Fruit fly (Drosophila melanogaster) Kc167 (cell line): ENCODE measurements around the gene Adk2.

Experiments used
- Myc ChIP-seq: fragments of >200 bp; optimal IDR thresholded peaks from 2 replicates; lab custom pipeline; 2017; ENCODE audit warnings: missing external identifiers
- Sin3A ChIP-seq: fragments of >200 bp; optimal IDR thresholded peaks from 2 replicates; lab custom pipeline; 2018; ENCODE audit warnings: missing external identifiers
- h ChIP-seq: fragments of >200 bp; optimal IDR thresholded peaks from 3 replicates; lab custom pipeline; 2018; ENCODE audit warnings: missing external identifiers
- insv ChIP-seq: fragments of >200 bp; optimal IDR thresholded peaks from 3 replicates; lab custom pipeline; 2018; ENCODE audit warnings: missing external identifiers
- psq ChIP-seq: fragments of >200 bp; optimal IDR thresholded peaks from 2 replicates; lab custom pipeline; 2017; ENCODE audit warnings: missing external identifiers
- ttk ChIP-seq: sonication (Bioruptor generic); optimal IDR thresholded peaks from 2 replicates; lab custom pipeline; 2017; ENCODE audit warnings: missing external identifiers

Adk2 gene

dm6 chr3L:13026872-13027271 lies 4.4 kb upstream of the Adk2 start:
- no peak for TF ChIP-seq h
- TF ChIP-seq ttk (lab: Kevin White, UChicago): no peak
- TF ChIP-seq Myc (lab: Kevin White, UChicago): no peak
- TF ChIP-seq psq (lab: Kevin White, UChicago): no peak
- TF ChIP-seq insv (lab: Kevin White, UChicago): no peak

dm6 chr3L:13026337-13026736 lies 3.8 kb upstream of the Adk2 start, which contains the start of gene Zmynd10:
TSS of gene Zmynd10 (minus strand) at chr3L:13026437.
- TF ChIP-seq psq (lab: Kevin White, UChicago): no peak
- TF ChIP-seq insv (lab: Kevin White, UChicago): no peak
- TF ChIP-seq Myc (lab: Kevin White, UChicago): no peak
- TF ChIP-seq Sin3A (lab: Kevin White, UChicago): no peak
- TF ChIP-seq ttk (lab: Kevin White, UChicago): no peak

dm6 chr3L:13022854-13023560 lies 519 bp upstream of the Adk2 start, which contains the start of gene RpS12:
TSS of gene RpS12 (plus strand) at chr3L:13023352.
- no peak for TF ChIP-seq insv (lab: Kevin White, UChicago)
- TF ChIP-seq ttk (lab: Kevin White, UChicago): no peak
- no peak for TF ChIP-seq Sin3A (lab: Kevin White, UChicago)
- TF ChIP-seq Myc (lab: Kevin White, UChicago): no peak
- TF ChIP-seq h: no peak
- TF ChIP-seq psq (lab: Kevin White, UChicago): no peak

- TF ChIP-seq Sin3A (lab: Kevin White, UChicago): no peak
- TF ChIP-seq insv (lab: Kevin White, UChicago): no peak
- TF ChIP-seq ttk (lab: Kevin White, UChicago): no peak
- TF ChIP-seq Myc (lab: Kevin White, UChicago): no peak
- no peak for TF ChIP-seq h
- no peak for TF ChIP-seq psq (lab: Kevin White, UChicago)
Measured at dm6 chr3L:13021727-13022126, 761 bp downstream of the Adk2 start.

- TF ChIP-seq ttk (lab: Kevin White, UChicago) (no peak), Myc (lab: Kevin White, UChicago) (no peak), Sin3A (lab: Kevin White, UChicago) (no peak), insv (lab: Kevin White, UChicago) (no peak), psq (lab: Kevin White, UChicago) (no peak), h (no peak)
Measured at dm6 chr3L:13019249-13019956, 3.1 kb downstream of the Adk2 start.

dm6 chr3L:13017803-13018324 lies 4.6 kb downstream of the Adk2 start, which contains the start of the genes mRpL20 and Icmt:
TSS of gene mRpL20 (minus strand) at chr3L:13017867.
TSS of gene Icmt (plus strand) at chr3L:13018266.
- TF ChIP-seq h (no peak), insv (lab: Kevin White, UChicago) (no peak), Sin3A (lab: Kevin White, UChicago) (no peak), ttk (lab: Kevin White, UChicago) (no peak), Myc (lab: Kevin White, UChicago) (no peak), psq (lab: Kevin White, UChicago) (no peak)

- TF ChIP-seq Sin3A (lab: Kevin White, UChicago) (no peak), Myc (lab: Kevin White, UChicago) (no peak), ttk (lab: Kevin White, UChicago) (no peak)
Measured at dm6 chr3L:13015823-13016465, 6.5 kb downstream of the Adk2 start, which contains the start of gene CG11267. TSS of gene CG11267 (plus strand) at chr3L:13016050.

- no peak for TF ChIP-seq psq (lab: Kevin White, UChicago)
- no peak for TF ChIP-seq insv (lab: Kevin White, UChicago)
- no peak for TF ChIP-seq Sin3A (lab: Kevin White, UChicago)
- no peak for TF ChIP-seq ttk (lab: Kevin White, UChicago)
- TF ChIP-seq Myc (lab: Kevin White, UChicago): no peak
- TF ChIP-seq h: no peak
Measured at dm6 chr3L:13015195-13015822, 7.2 kb downstream of the Adk2 start, which contains the start of gene MICAL-like. TSS of gene MICAL-like (minus strand) at chr3L:13015332.

dm6 chr3L:13014693-13015092 lies 7.8 kb downstream of the Adk2 start:
- TF ChIP-seq ttk (lab: Kevin White, UChicago) (no peak), Myc (lab: Kevin White, UChicago) (no peak), insv (lab: Kevin White, UChicago) (no peak), Sin3A (lab: Kevin White, UChicago) (no peak), psq (lab: Kevin White, UChicago) (no peak), h (no peak)

- TF ChIP-seq Myc (lab: Kevin White, UChicago): no peak
- TF ChIP-seq ttk (lab: Kevin White, UChicago): no peak
- TF ChIP-seq psq (lab: Kevin White, UChicago): no peak
- TF ChIP-seq insv (lab: Kevin White, UChicago): no peak
- TF ChIP-seq h: no peak
- no peak for TF ChIP-seq Sin3A (lab: Kevin White, UChicago)
Measured at dm6 chr3L:13011511-13011910, 11.0 kb downstream of the Adk2 start, which contains the start of gene Cul6. TSS of gene Cul6 (minus strand) at chr3L:13011685.
